Fruit fly (Drosophila melanogaster) whole organism, prepupa: ENCODE results near the gene DnaJ-1.

Source experiments
- CG16779 ChIP-seq: fragments of 200-800 bp; sonication (Bioruptor generic); optimal IDR thresholded peaks from 3 replicates; lab custom pipeline; 2017; ENCODE audit warnings: missing biosample characterization, mild to moderate bottlenecking, missing genetic modification characterization
- CG3032 ChIP-seq: fragments of 200-800 bp; optimal IDR thresholded peaks from 2 replicates; lab custom pipeline; 2019; ENCODE audit warnings: missing biosample characterization, mild to moderate bottlenecking, missing genetic modification characterization, moderate library complexity
- CG6163 ChIP-seq: fragments of 200-800 bp; sonication (Bioruptor generic); IDR thresholded peaks from 3 replicates; pipeline ENCODE4 v1.3.6; 2022; ENCODE audit warnings: missing biosample characterization, missing genetic modification characterization
- CG6792 ChIP-seq: fragments of 200-800 bp; sonication (Bioruptor generic); optimal IDR thresholded peaks from 3 replicates; lab custom pipeline; 2016; ENCODE audit warnings: missing biosample characterization, missing genetic modification characterization
- CG8119 ChIP-seq: fragments of 200-800 bp; sonication (Bioruptor generic); IDR thresholded peaks from 3 replicates; pipeline ENCODE4 v1.3.6; 2022; ENCODE audit warnings: missing biosample characterization, missing genetic modification characterization
- Ets96B ChIP-seq: fragments of 200-800 bp; optimal IDR thresholded peaks from 2 replicates; lab custom pipeline; 2019; ENCODE audit warnings: missing biosample characterization, mild to moderate bottlenecking, missing genetic modification characterization, moderate library complexity
- OdsH ChIP-seq: fragments of 200-800 bp; sonication (Bioruptor generic); optimal IDR thresholded peaks from 3 replicates; lab custom pipeline; 2016; ENCODE audit warnings: missing biosample characterization, missing genetic modification characterization
- dac ChIP-seq: fragments of 200-800 bp; sonication (Bioruptor generic); optimal IDR thresholded peaks from 2 replicates; lab custom pipeline; 2017; ENCODE audit warnings: missing biosample characterization, mild to moderate bottlenecking, missing genetic modification characterization
- eg ChIP-seq: fragments of 200-800 bp; sonication (Bioruptor generic); IDR thresholded peaks from 3 replicates; pipeline ENCODE4 v1.3.6; 2022; ENCODE audit warnings: missing biosample characterization, missing genetic modification characterization
- esn ChIP-seq: fragments of 200-800 bp; sonication (Bioruptor generic); optimal IDR thresholded peaks from 2 replicates; lab custom pipeline; 2016; ENCODE audit warnings: missing biosample characterization, mild to moderate bottlenecking, missing genetic modification characterization, moderate library complexity
- fd85E ChIP-seq: fragments of 200-800 bp; sonication (Bioruptor generic); optimal IDR thresholded peaks from 3 replicates; lab custom pipeline; 2016; ENCODE audit warnings: missing biosample characterization, missing genetic modification characterization

DNA sequence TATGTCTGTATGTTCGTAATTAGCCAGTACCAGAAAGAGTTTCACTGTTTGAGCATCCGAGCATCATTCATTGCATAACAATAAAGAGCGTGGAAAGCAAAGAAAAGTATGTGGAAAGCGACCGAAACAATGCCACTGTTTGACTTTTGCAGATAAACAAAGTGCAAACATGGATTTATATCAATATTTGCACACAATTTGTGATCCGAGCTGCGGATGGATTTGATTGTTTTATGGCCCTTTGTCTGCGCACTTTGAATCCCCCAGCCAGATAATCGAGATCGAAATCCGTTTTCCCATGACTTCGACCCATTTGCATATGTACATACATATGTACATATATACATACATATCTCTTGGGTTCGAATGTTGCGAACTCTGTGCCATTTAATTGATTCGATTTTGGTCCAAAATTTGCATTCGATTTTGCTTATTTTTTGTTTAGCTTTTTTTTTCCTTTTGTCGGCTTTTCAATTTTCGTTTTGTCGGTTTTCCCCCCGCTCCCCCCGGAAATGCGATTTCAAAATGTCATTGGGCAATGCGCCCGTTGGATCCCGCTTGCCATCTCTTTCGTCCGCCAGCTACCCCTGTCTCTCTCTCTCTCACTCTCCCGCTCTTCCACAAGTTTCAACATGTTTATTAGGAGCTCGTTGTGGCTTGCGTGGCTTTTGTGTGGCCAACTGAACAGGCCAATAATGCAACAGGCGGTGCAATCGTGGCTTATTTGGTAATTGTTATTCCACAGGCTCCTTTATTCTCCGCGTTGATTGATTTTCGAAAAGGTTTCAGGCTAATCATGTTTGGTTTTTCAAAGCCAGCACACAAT is 33.5 kb upstream of the DnaJ-1 start:
- no peak for TF ChIP-seq fd85E (GFP tag; lab: Kevin White, UChicago)
- no peak for TF ChIP-seq OdsH (GFP tag; lab: Kevin White, UChicago)
- TF ChIP-seq dac = no peak
- TF ChIP-seq esn = no peak
- TF ChIP-seq Ets96B (tag; lab: Kevin White, UChicago) = no peak
- no peak for TF ChIP-seq CG3032 (tag; lab: Kevin White, UChicago)
- TF ChIP-seq eg (GFP tag; lab: Robert Waterston, UW) = no peak
- no peak for TF ChIP-seq CG6163 (GFP tag; lab: Robert Waterston, UW)
- no peak for TF ChIP-seq CG16779 (tag; lab: Kevin White, UChicago)
- peak; percentile 29; the same call in 1 of the 3 replicates for TF ChIP-seq CG8119 (GFP tag; lab: Robert Waterston, UW)
- no peak for TF ChIP-seq CG6792 (GFP tag; lab: Kevin White, UChicago)
